Worm (Caenorhabditis elegans): ENCODE data around the gene T04C10.3.

The T04C10.3 gene

ce11 chrX:14806936-14807335 lies 5.2 kb upstream of the T04C10.3 start, which contains the start of gene F42D1.4:
Gene F42D1.4, plus strand, starts transcription at chrX:14807236.
- TF ChIP-seq pag-3 (tag; optimal IDR thresholded peaks at IDR 0.05; ENCODE audit: borderline replicate concordance, insufficient read depth): no peak
- TF ChIP-seq jun-1 (tag; optimal IDR thresholded peaks at IDR 0.05): no peak
- no peak for TF ChIP-seq hlh-17 (GFP tag; optimal IDR thresholded peaks at IDR 0.05; ENCODE audit: borderline replicate concordance)
- TF ChIP-seq blmp-1 (tag; optimal IDR thresholded peaks at IDR 0.05): no peak
- no peak for TF ChIP-seq C04F5.9 (tag; optimal IDR thresholded peaks at IDR 0.05)
- TF ChIP-seq elt-2 (tag; optimal IDR thresholded peaks at IDR 0.05): no peak
- TF ChIP-seq unc-98 (GFP tag; IDR thresholded peaks at IDR 0.05): no peak
- no peak for TF ChIP-seq sup-37 (GFP tag; optimal IDR thresholded peaks at IDR 0.05)
- no peak for TF ChIP-seq lin-35 (GFP tag; optimal IDR thresholded peaks at IDR 0.05)

ce11 chrX:14808796-14809195 lies 3.4 kb upstream of the T04C10.3 start:
- no peak for TF ChIP-seq Y116A8C.19 (tag; optimal IDR thresholded peaks at IDR 0.05; ENCODE audit: borderline replicate concordance)
- peak; percentile 23 for TF ChIP-seq skn-1 (tag; optimal IDR thresholded peaks at IDR 0.05)
- no peak for TF ChIP-seq unc-130 (tag; optimal IDR thresholded peaks at IDR 0.05)
- no peak for TF ChIP-seq xbp-1 (tag; optimal IDR thresholded peaks at IDR 0.05)
- peak; percentile 8 for TF ChIP-seq nhr-47 (tag; optimal IDR thresholded peaks at IDR 0.05)
- TF ChIP-seq nhr-84 (tag; optimal IDR thresholded peaks at IDR 0.05): no peak
- TF ChIP-seq nhr-90 (tag; optimal IDR thresholded peaks at IDR 0.05; ENCODE audit: poor library complexity): peak; percentile 31
- no peak for TF ChIP-seq efl-1 (optimal IDR thresholded peaks at IDR 0.05)
- TF ChIP-seq efl-1 (GFP tag; optimal IDR thresholded peaks at IDR 0.05 in 1 of 2): peak in 1 of 2 experiments; percentile 12
- no peak for TF ChIP-seq hlh-4 (tag; optimal IDR thresholded peaks at IDR 0.05)
- peak in 1 of 2 experiments; percentile 9 for TF ChIP-seq lin-35 (GFP tag; optimal IDR thresholded peaks at IDR 0.05)
- TF ChIP-seq fos-1 (tag; optimal IDR thresholded peaks at IDR 0.05): no peak
- no peak for TF ChIP-seq C04F5.9 (tag; optimal IDR thresholded peaks at IDR 0.05)
- no peak for TF ChIP-seq dpl-1 (GFP tag; optimal IDR thresholded peaks at IDR 0.05)
- no peak for TF ChIP-seq efl-3 (GFP tag; optimal IDR thresholded peaks at IDR 0.05)
- no peak for TF ChIP-seq mab-9 (GFP tag; IDR thresholded peaks at IDR 0.05)
- no peak for TF ChIP-seq ets-5 (GFP tag; IDR thresholded peaks at IDR 0.05)
- peak; percentile 71 for TF ChIP-seq nhr-85 (tag)
- peak; percentile 61 for TF ChIP-seq nhr-71 (tag; optimal IDR thresholded peaks at IDR 0.05)
- no peak for TF ChIP-seq lin-14 (GFP tag; optimal IDR thresholded peaks at IDR 0.05)
- no peak for TF ChIP-seq rnt-1 (tag; optimal IDR thresholded peaks at IDR 0.05)

ce11 chrX:14809905-14810304 lies 2.3 kb upstream of the T04C10.3 start:
- TF ChIP-seq nhr-76 (tag; optimal IDR thresholded peaks at IDR 0.05) (no peak), ceh-8 (GFP tag; optimal IDR thresholded peaks at IDR 0.05) (no peak), ceh-90 (tag; optimal IDR thresholded peaks at IDR 0.05) (no peak), snu-23 (GFP tag; optimal IDR thresholded peaks at IDR 0.05) (peak; percentile 14), nhr-84 (tag; optimal IDR thresholded peaks at IDR 0.05) (no peak), ceh-82 (tag; optimal IDR thresholded peaks at IDR 0.05) (no peak), pag-3 (tag; optimal IDR thresholded peaks at IDR 0.05; ENCODE audit: borderline replicate concordance, insufficient read depth) (no peak), aly-2 (tag; optimal IDR thresholded peaks at IDR 0.05) (no peak), fos-1 (tag; optimal IDR thresholded peaks at IDR 0.05) (no peak), nhr-85 (tag) (peak; percentile 53), swsn-7 (tag; optimal IDR thresholded peaks at IDR 0.05) (no peak), nhr-19 (GFP tag; conservative IDR thresholded peaks at IDR 0.05) (peak; percentile 35), ets-5 (GFP tag; IDR thresholded peaks at IDR 0.05) (no peak), elt-3 (tag; optimal IDR thresholded peaks at IDR 0.05) (peak in 1 of 6 experiments; percentile 38), tbx-2 (tag; optimal IDR thresholded peaks at IDR 0.05) (no peak), lin-35 (GFP tag; optimal IDR thresholded peaks at IDR 0.05) (peak in 1 of 2 experiments; percentile 16), F16B12.6 (tag; optimal IDR thresholded peaks at IDR 0.05) (no peak), nhr-90 (tag; optimal IDR thresholded peaks at IDR 0.05; ENCODE audit: poor library complexity) (peak; percentile 12), rnt-1 (tag; optimal IDR thresholded peaks at IDR 0.05) (no peak), nhr-71 (tag; optimal IDR thresholded peaks at IDR 0.05) (peak; percentile 32), lin-14 (GFP tag; optimal IDR thresholded peaks at IDR 0.05) (peak; percentile 5), sox-4 (tag; optimal IDR thresholded peaks at IDR 0.05) (no peak), nhr-20 (tag; optimal IDR thresholded peaks at IDR 0.05) (peak; percentile 40), lsy-2 (tag; optimal IDR thresholded peaks at IDR 0.05) (no peak), blmp-1 (tag; optimal IDR thresholded peaks at IDR 0.05) (peak; percentile 38), ztf-11 (tag; optimal IDR thresholded peaks at IDR 0.05) (no peak), ceh-63 (GFP tag; optimal IDR thresholded peaks at IDR 0.05) (no peak), elt-2 (tag; optimal IDR thresholded peaks at IDR 0.05) (peak; percentile 42), unc-30 (tag; optimal IDR thresholded peaks at IDR 0.05) (no peak), egl-27 (tag; optimal IDR thresholded peaks at IDR 0.05) (no peak), vab-15 (tag; optimal IDR thresholded peaks at IDR 0.05) (no peak), sup-37 (GFP tag; optimal IDR thresholded peaks at IDR 0.05) (no peak)
